Worm (Caenorhabditis elegans) whole organism, L4 larva: ENCODE data around the gene fbxb-75.

Experiments
- F26F4.8 ChIP-seq: fragments of 200-800 bp; sonication (Bioruptor generic); conservative IDR thresholded peaks from 2 replicates; pipeline ENCODE4 v1.3.6; 2022; ENCODE audit warnings: missing genetic modification characterization, missing compliant biosample characterization
- F37D6.2 ChIP-seq: sonication (generic microtip); optimal IDR thresholded peaks from 2 replicates; lab custom pipeline; 2016; ENCODE audit warnings: mild to moderate bottlenecking, missing genetic modification characterization, missing compliant biosample characterization
- F44E2.7 ChIP-seq: fragments of 200-800 bp; sonication (Bioruptor generic); IDR thresholded peaks from 2 replicates; pipeline ENCODE4 v2.1.2; 2022; ENCODE audit warnings: missing genetic modification characterization, missing compliant biosample characterization
- R02D3.7 ChIP-seq: fragments of 150-350 bp; sonication (generic microtip); optimal IDR thresholded peaks from 3 replicates; lab custom pipeline; 2014; ENCODE audit warnings: missing biosample characterization, missing genetic modification characterization
- T20F7.1 ChIP-seq: fragments of 200-800 bp; sonication (Bioruptor generic); optimal IDR thresholded peaks from 2 replicates; lab custom pipeline; 2018; ENCODE audit warnings: mild to moderate bottlenecking, missing genetic modification characterization, missing compliant biosample characterization
- T26A8.4 ChIP-seq: fragments of 200-800 bp; sonication (Bioruptor generic); IDR thresholded peaks from 2 replicates; pipeline ENCODE4 v1.3.6; 2022; ENCODE audit warnings: missing genetic modification characterization, missing compliant biosample characterization
- Y5F2A.4 ChIP-seq: fragments of 200-800 bp; sonication (Bioruptor generic); optimal IDR thresholded peaks from 2 replicates; lab custom pipeline; 2018; ENCODE audit warnings: mild to moderate bottlenecking, missing genetic modification characterization, missing compliant biosample characterization
- Y75B8A.6 ChIP-seq: fragments of 200-800 bp; sonication (Bioruptor generic); IDR thresholded peaks from 2 replicates; pipeline ENCODE4 v1.3.6; 2022; ENCODE audit warnings: missing genetic modification reagents, missing genetic modification characterization, missing compliant biosample characterization
- ZK337.2 ChIP-seq: fragments of 200-800 bp; sonication (Bioruptor generic); IDR thresholded peaks from 2 replicates; pipeline ENCODE4 v1.3.6; 2022; ENCODE audit warnings: missing genetic modification reagents, missing genetic modification characterization, missing compliant biosample characterization
- ZK546.5 ChIP-seq, 2 experiments: sonication (generic microtip); optimal IDR thresholded peaks; 2 replicates each; lab custom pipeline; 2017; ENCODE audit warnings: missing biosample characterization in 2 of 2, missing genetic modification characterization in 2 of 2
- ama-1 ChIP-seq: fragments of 150-350 bp; optimal IDR thresholded peaks from 2 replicates; lab custom pipeline; 2014; ENCODE audit warnings: inconsistent platforms, mixed read lengths
- arid-1 ChIP-seq: fragments of 200-800 bp; sonication (Bioruptor generic); conservative IDR thresholded peaks from 2 replicates; pipeline ENCODE4 v1.3.6; 2022; ENCODE audit warnings: missing genetic modification reagents, missing genetic modification characterization, missing compliant biosample characterization
- ceh-44 ChIP-seq: fragments of 200-800 bp; sonication (Bioruptor generic); IDR thresholded peaks from 2 replicates; pipeline ENCODE4 v1.3.6; 2022; ENCODE audit warnings: missing genetic modification reagents, missing genetic modification characterization, missing compliant biosample characterization
- ces-1 ChIP-seq: fragments of 150-350 bp; sonication (generic microtip); optimal IDR thresholded peaks from 4 replicates; lab custom pipeline; 2014; ENCODE audit warnings: missing biosample characterization, missing genetic modification reagents, missing genetic modification characterization
- cey-2 ChIP-seq: sonication (generic microtip); optimal IDR thresholded peaks from 3 replicates; lab custom pipeline; 2017; ENCODE audit warnings: missing genetic modification characterization, mild to moderate bottlenecking, missing compliant biosample characterization, antibody characterized with exemption, borderline replicate concordance; ENCODE audit not compliant: insufficient read depth
- daf-8 ChIP-seq: fragments of 200-800 bp; sonication (Bioruptor generic); IDR thresholded peaks from 2 replicates; pipeline ENCODE4 v1.3.6; 2022; ENCODE audit warnings: missing genetic modification characterization, missing compliant biosample characterization
- dmd-9 ChIP-seq: fragments of 200-800 bp; sonication (Bioruptor generic); IDR thresholded peaks from 2 replicates; pipeline ENCODE4 v1.3.6; 2022; ENCODE audit warnings: missing genetic modification reagents, missing genetic modification characterization, missing compliant biosample characterization
- dpl-1 ChIP-seq: fragments of 150-350 bp; optimal IDR thresholded peaks from 2 replicates; lab custom pipeline; 2014; ENCODE audit warnings: missing biosample characterization, missing genetic modification reagents, missing genetic modification characterization
- dve-1 ChIP-seq: sonication (generic microtip); optimal IDR thresholded peaks from 2 replicates; lab custom pipeline; 2017; ENCODE audit warnings: antibody characterized with exemption, mild to moderate bottlenecking, missing genetic modification characterization, missing compliant biosample characterization; ENCODE audit not compliant: insufficient read depth
- egl-27 ChIP-seq: sonication (generic microtip); optimal IDR thresholded peaks from 3 replicates; lab custom pipeline; 2017; ENCODE audit warnings: missing biosample characterization, missing genetic modification reagents, missing genetic modification characterization
- egl-43 ChIP-seq: fragments of 200-800 bp; sonication (Bioruptor generic); IDR thresholded peaks from 2 replicates; pipeline ENCODE4 v1.3.6; 2022; ENCODE audit warnings: missing genetic modification reagents, missing genetic modification characterization, missing compliant biosample characterization
- fkh-10 ChIP-seq: fragments of 150-350 bp; optimal IDR thresholded peaks from 2 replicates; lab custom pipeline; 2014; ENCODE audit warnings: missing biosample characterization, missing genetic modification reagents, missing genetic modification characterization
- fos-1 ChIP-seq: fragments of 150-350 bp; optimal IDR thresholded peaks from 2 replicates; lab custom pipeline; 2014; ENCODE audit warnings: missing biosample characterization, missing genetic modification characterization
- gei-8 ChIP-seq: fragments of 200-800 bp; sonication (Bioruptor generic); optimal IDR thresholded peaks from 2 replicates; lab custom pipeline; 2018; ENCODE audit warnings: mild to moderate bottlenecking, missing genetic modification characterization, missing compliant biosample characterization
- hif-1 ChIP-seq, 2 experiments: sonication (generic microtip); optimal IDR thresholded peaks; 2 replicates each; lab custom pipeline; 2016 to 2017; ENCODE audit warnings: missing compliant biosample characterization in 2 of 2, missing genetic modification characterization in 2 of 2, missing genetic modification reagents in 2 of 2, missing genotype in 2 of 2, mild to moderate bottlenecking in 1 of 2
- hlh-30 ChIP-seq: sonication (generic microtip); optimal IDR thresholded peaks from 2 replicates; lab custom pipeline; 2017; ENCODE audit warnings: antibody characterized with exemption, mild to moderate bottlenecking, missing genetic modification characterization, missing compliant biosample characterization; ENCODE audit not compliant: insufficient read depth
- lim-7 ChIP-seq: fragments of 200-800 bp; sonication (Bioruptor generic); IDR thresholded peaks from 2 replicates; pipeline ENCODE4 v1.3.6; 2022; ENCODE audit warnings: missing genetic modification characterization, missing compliant biosample characterization
- lin-15B ChIP-seq: fragments of 150-350 bp; sonication (generic microtip); optimal IDR thresholded peaks from 3 replicates; lab custom pipeline; 2014; ENCODE audit warnings: missing biosample characterization, missing genetic modification characterization
- lin-39 ChIP-seq: fragments of 150-350 bp; optimal IDR thresholded peaks from 2 replicates; lab custom pipeline; 2014; ENCODE audit warnings: missing biosample characterization, missing genetic modification reagents, missing genetic modification characterization
- lir-3 ChIP-seq: sonication (generic microtip); optimal IDR thresholded peaks from 2 replicates; lab custom pipeline; 2016; ENCODE audit warnings: mild to moderate bottlenecking, missing genetic modification characterization, missing compliant biosample characterization
- madf-5 ChIP-seq, 2 experiments: fragments of 200-800 bp; sonication (Bioruptor generic); IDR thresholded peaks; 2 replicates each; pipeline ENCODE4 v1.3.6; 2022; ENCODE audit warnings: missing compliant biosample characterization in 2 of 2, missing genetic modification characterization in 2 of 2
- mep-1 ChIP-seq: fragments of 150-350 bp; sonication (generic microtip); optimal IDR thresholded peaks from 3 replicates; lab custom pipeline; 2014; ENCODE audit warnings: missing biosample characterization, missing genetic modification characterization
- mes-2 ChIP-seq: sonication (generic microtip); optimal IDR thresholded peaks from 2 replicates; lab custom pipeline; 2016; ENCODE audit warnings: missing genotype, mild to moderate bottlenecking, missing genetic modification characterization, missing compliant biosample characterization; ENCODE audit not compliant: poor library complexity, severe bottlenecking
- mxl-2 ChIP-seq: fragments of 200-800 bp; sonication (Bioruptor generic); conservative IDR thresholded peaks from 2 replicates; pipeline ENCODE4 v1.3.6; 2022; ENCODE audit warnings: missing genetic modification reagents, missing genetic modification characterization, missing compliant biosample characterization
- nhr-111 ChIP-seq: fragments of 200-800 bp; sonication (Bioruptor generic); optimal IDR thresholded peaks from 2 replicates; lab custom pipeline; 2018; ENCODE audit warnings: mild to moderate bottlenecking, missing genetic modification characterization, missing compliant biosample characterization
- nhr-237 ChIP-seq: sonication (generic microtip); optimal IDR thresholded peaks from 2 replicates; lab custom pipeline; 2017; ENCODE audit warnings: missing biosample characterization, missing genetic modification characterization
- nhr-42 ChIP-seq: fragments of 200-800 bp; sonication (Bioruptor generic); IDR thresholded peaks from 2 replicates; pipeline ENCODE4 v1.3.6; 2022; ENCODE audit warnings: missing genetic modification characterization, missing compliant biosample characterization
- nhr-48 ChIP-seq: sonication (generic microtip); optimal IDR thresholded peaks from 2 replicates; lab custom pipeline; 2016; ENCODE audit warnings: mild to moderate bottlenecking, missing genetic modification characterization, missing compliant biosample characterization
- nhr-6 ChIP-seq: fragments of 150-350 bp; optimal IDR thresholded peaks from 2 replicates; lab custom pipeline; 2014; ENCODE audit warnings: missing biosample characterization, missing genetic modification characterization
- pha-4 ChIP-seq, 2 experiments: fragments of 150-350 bp in 1 of 2; fragments of 200-800 bp in 1 of 2; sonication (Bioruptor generic) in 1 of 2; IDR thresholded peaks in 1 of 2; optimal IDR thresholded peaks in 1 of 2; 2 replicates each; pipeline versions ENCODE4 v1.3.6 to Lab custom; 2014 to 2022; ENCODE audit warnings: missing genetic modification characterization in 2 of 2, missing genetic modification reagents in 2 of 2, missing biosample characterization in 1 of 2, missing compliant biosample characterization in 1 of 2
- php-3 ChIP-seq: fragments of 200-800 bp; sonication (Bioruptor generic); IDR thresholded peaks from 2 replicates; pipeline ENCODE4 v1.3.6; 2022; ENCODE audit warnings: missing genetic modification reagents, missing genetic modification characterization, missing compliant biosample characterization
- rbr-2 ChIP-seq: sonication (generic microtip); optimal IDR thresholded peaks from 2 replicates; lab custom pipeline; 2016; ENCODE audit warnings: missing genotype, missing genetic modification characterization, missing compliant biosample characterization
- saeg-2 ChIP-seq: fragments of 200-800 bp; sonication (Bioruptor generic); IDR thresholded peaks from 2 replicates; pipeline ENCODE4 v1.3.6; 2022; ENCODE audit warnings: missing genetic modification reagents, missing genetic modification characterization, missing compliant biosample characterization
- sdz-12 ChIP-seq: fragments of 200-800 bp; sonication (Bioruptor generic); optimal IDR thresholded peaks from 2 replicates; lab custom pipeline; 2018; ENCODE audit warnings: mild to moderate bottlenecking, missing genetic modification characterization, missing compliant biosample characterization
- set-16 ChIP-seq: fragments of 200-800 bp; sonication (Bioruptor generic); IDR thresholded peaks from 2 replicates; pipeline ENCODE4 v1.3.6; 2022; ENCODE audit warnings: missing genetic modification reagents, missing genetic modification characterization, missing compliant biosample characterization
- snpc-4 ChIP-seq: fragments of 150-350 bp; optimal IDR thresholded peaks from 2 replicates; lab custom pipeline; 2014; ENCODE audit warnings: missing biosample characterization, missing genetic modification characterization
- spr-1 ChIP-seq: sonication (generic microtip); optimal IDR thresholded peaks from 2 replicates; lab custom pipeline; 2016; ENCODE audit warnings: mild to moderate bottlenecking, missing genetic modification characterization, missing compliant biosample characterization
- tag-97 ChIP-seq: fragments of 200-800 bp; sonication (Bioruptor generic); IDR thresholded peaks from 2 replicates; pipeline ENCODE4 v1.3.6; 2022; ENCODE audit warnings: missing genetic modification characterization, missing compliant biosample characterization
- vab-7 ChIP-seq: fragments of 200-800 bp; sonication (Bioruptor generic); IDR thresholded peaks from 2 replicates; pipeline ENCODE4 v1.3.6; 2022; ENCODE audit warnings: missing genetic modification reagents, missing genetic modification characterization, missing compliant biosample characterization
- ztf-11 ChIP-seq: fragments of 150-350 bp; optimal IDR thresholded peaks from 2 replicates; lab custom pipeline; 2014; ENCODE audit warnings: missing biosample characterization, missing genetic modification characterization

The fbxb-75 gene

ce11 chrIV:4406054-4406539, 34.9 kb downstream of the fbxb-75 start (continued):
- TF ChIP-seq F44E2.7 (GFP tag; lab: Robert Waterston, UW): no peak
- TF ChIP-seq nhr-111 (GFP tag; lab: Kevin White, UChicago): no peak
- TF ChIP-seq fos-1: no peak
- no peak for TF ChIP-seq cey-2 (tag; lab: Kevin White, UChicago)
- peak; percentile 84 for TF ChIP-seq mep-1 (tag; lab: Kevin White, UChicago)
- TF ChIP-seq R02D3.7 (tag; lab: Kevin White, UChicago): no peak
- no peak for TF ChIP-seq vab-7
- no peak for TF ChIP-seq daf-8
- TF ChIP-seq lin-15B (tag; lab: Kevin White, UChicago): no peak
- TF ChIP-seq dmd-9 (GFP tag; lab: Robert Waterston, UW): no peak
- TF ChIP-seq ces-1 (GFP tag; lab: Kevin White, UChicago): no peak
- no peak for TF ChIP-seq arid-1 (GFP tag; lab: Robert Waterston, UW)
- peak; percentile 67 for TF ChIP-seq dpl-1 (GFP tag; lab: Kevin White, UChicago)
- no peak for TF ChIP-seq tag-97
- peak; percentile 86 for TF ChIP-seq hlh-30 (tag; lab: Kevin White, UChicago)
- no peak for TF ChIP-seq php-3 (GFP tag; lab: Robert Waterston, UW)
- no peak for TF ChIP-seq spr-1 (tag; lab: Kevin White, UChicago)
- no peak for TF ChIP-seq T26A8.4 (GFP tag; lab: Robert Waterston, UW)
- TF ChIP-seq ZK337.2 (GFP tag; lab: Robert Waterston, UW): no peak
- peak; percentile 84 for TF ChIP-seq dve-1 (tag; lab: Kevin White, UChicago)
- no peak for TF ChIP-seq ztf-11 (tag; lab: Kevin White, UChicago)
- TF ChIP-seq hif-1 (tag; optimal IDR thresholded peaks at IDR 0.05; lab: Kevin White, UChicago): peak in 1 of 2 experiments; percentile 73
- TF ChIP-seq mes-2: peak; percentile 49
- peak; percentile 59 for TF ChIP-seq nhr-48 (tag; lab: Kevin White, UChicago)
- no peak for TF ChIP-seq madf-5 (GFP tag; IDR thresholded peaks at IDR 0.05; lab: Robert Waterston, UW)
- 0 out of 2 replicates have a peak, but pooled peaks have one; percentile 24 for TF ChIP-seq saeg-2 (GFP tag; lab: Robert Waterston, UW)
- TF ChIP-seq mxl-2: no peak
- TF ChIP-seq lim-7 (GFP tag; lab: Robert Waterston, UW): no peak
- TF ChIP-seq rbr-2 (tag; lab: Kevin White, UChicago): peak; percentile 70
- no peak for TF ChIP-seq gei-8 (GFP tag; lab: Kevin White, UChicago)
- TF ChIP-seq nhr-237: no peak
- TF ChIP-seq egl-43 (GFP tag; lab: Robert Waterston, UW): peak; percentile 61; the same call in 1 of the 2 replicates
- no peak for TF ChIP-seq nhr-42
- no peak for TF ChIP-seq pha-4 (GFP tag; IDR thresholded peaks at IDR 0.05; lab: Robert Waterston, UW)
- no peak for TF ChIP-seq pha-4 (tag; optimal IDR thresholded peaks at IDR 0.05; lab: Kevin White, UChicago)
- TF ChIP-seq Y75B8A.6 (GFP tag; lab: Robert Waterston, UW): no peak
- TF ChIP-seq Y5F2A.4: no peak
- peak; percentile 39 for TF ChIP-seq fkh-10
- 0 out of 2 replicates have a peak, but pooled peaks have one; percentile 44 for TF ChIP-seq ceh-44
- TF ChIP-seq lin-39: no peak
- no peak for TF ChIP-seq egl-27 (tag; lab: Kevin White, UChicago)
- peak; percentile 51 for TF ChIP-seq F37D6.2
- peak; percentile 53 for TF ChIP-seq set-16 (GFP tag; lab: Robert Waterston, UW)
- peak; percentile 44 for TF ChIP-seq nhr-6 (tag; lab: Kevin White, UChicago)
- TF ChIP-seq ZK546.5 (tag; optimal IDR thresholded peaks at IDR 0.05; lab: Kevin White, UChicago): no peak
- no peak for TF ChIP-seq snpc-4
- TF ChIP-seq F26F4.8: no peak
- peak; percentile 40 for TF ChIP-seq ama-1
- no peak for TF ChIP-seq lir-3 (tag; lab: Kevin White, UChicago)
- TF ChIP-seq sdz-12 (GFP tag; lab: Kevin White, UChicago): peak; percentile 58
- TF ChIP-seq T20F7.1 (GFP tag; lab: Kevin White, UChicago): peak; percentile 38
